Worm (Caenorhabditis elegans) whole organism, young adult: ENCODE results near the gene rin-1.

Experiments used
- C17E4.6 ChIP-seq: fragments of 200-800 bp; sonication (Bioruptor generic); IDR thresholded peaks from 2 replicates; pipeline ENCODE4 v1.3.6; 2022; ENCODE audit warnings: missing genetic modification reagents, missing genetic modification characterization, missing compliant biosample characterization
- D2030.7 ChIP-seq: fragments of 200-800 bp; sonication (Bioruptor generic); IDR thresholded peaks from 2 replicates; pipeline ENCODE4 v1.3.6; 2022; ENCODE audit warnings: missing genetic modification reagents, missing genetic modification characterization, missing compliant biosample characterization
- efl-1 ChIP-seq: fragments of 150-350 bp; optimal IDR thresholded peaks from 2 replicates; lab custom pipeline; 2014; ENCODE audit warnings: missing biosample characterization, missing genetic modification reagents, missing genetic modification characterization
- tbx-9 ChIP-seq: sonication (generic microtip); optimal IDR thresholded peaks from 2 replicates; lab custom pipeline; 2016; ENCODE audit warnings: borderline replicate concordance, missing genetic modification characterization, inconsistent platforms, missing compliant biosample characterization
- unc-62 ChIP-seq: fragments of 150-350 bp; optimal IDR thresholded peaks from 2 replicates; lab custom pipeline; 2014; ENCODE audit warnings: missing biosample characterization, missing genetic modification reagents, missing genetic modification characterization

- TF ChIP-seq D2030.7 (GFP tag; lab: Robert Waterston, UW) (no peak), efl-1 (GFP tag; lab: Kevin White, UChicago) (no peak), tbx-9 (tag; lab: Kevin White, UChicago) (no peak), C17E4.6 (GFP tag; lab: Robert Waterston, UW) (no peak), unc-62 (GFP tag; lab: Kevin White, UChicago) (no peak)
Measured at ce11 chrV:14790792-14791191, 24.6 kb downstream of the rin-1 start.
